Fruit fly (Drosophila melanogaster) whole organism, pupa: Measurements from ENCODE around the gene Lcp65Ad.
"Not testable (repeated sequence)": the region's sequence is repeated elsewhere in the genome, so short reads cannot be mapped to it uniquely, and the experiment has no call there.

Experiments used
- CG10348 ChIP-seq: fragments of 200-800 bp; sonication (Bioruptor generic); IDR thresholded peaks from 2 replicates; pipeline ENCODE4 v1.3.6; 2022; ENCODE audit warnings: missing biosample characterization, missing genetic modification characterization
- CG12605 ChIP-seq: fragments of 200-800 bp; sonication (Bioruptor generic); IDR thresholded peaks from 2 replicates; pipeline ENCODE4 v1.3.6; 2022; ENCODE audit warnings: missing biosample characterization, missing genetic modification characterization
- CG13204 ChIP-seq: fragments of 200-800 bp; sonication (Bioruptor generic); optimal IDR thresholded peaks from 2 replicates; lab custom pipeline; 2018; ENCODE audit warnings: missing biosample characterization, mild to moderate bottlenecking, missing genetic modification characterization, moderate library complexity
- CG14655 ChIP-seq: fragments of 200-800 bp; sonication (Bioruptor generic); optimal IDR thresholded peaks from 3 replicates; lab custom pipeline; 2017; ENCODE audit warnings: mild to moderate bottlenecking, missing biosample characterization, missing genetic modification reagents, missing genetic modification characterization
- CG15710 ChIP-seq: fragments of 200-800 bp; sonication (Bioruptor generic); optimal IDR thresholded peaks from 2 replicates; lab custom pipeline; 2018; ENCODE audit warnings: missing biosample characterization, mild to moderate bottlenecking, missing genetic modification characterization, moderate library complexity
- CG17806 ChIP-seq: fragments of 200-800 bp; sonication (Bioruptor generic); optimal IDR thresholded peaks from 2 replicates; lab custom pipeline; 2018; ENCODE audit warnings: missing biosample characterization, mild to moderate bottlenecking, missing genetic modification characterization, moderate library complexity
- CG32121 ChIP-seq: fragments of 200-800 bp; sonication (Bioruptor generic); IDR thresholded peaks from 2 replicates; pipeline ENCODE4 v1.3.6; 2022; ENCODE audit warnings: missing biosample characterization, missing genetic modification characterization
- CG34367 ChIP-seq: fragments of 200-800 bp; sonication (Bioruptor generic); optimal IDR thresholded peaks from 2 replicates; lab custom pipeline; 2018; ENCODE audit warnings: missing biosample characterization, mild to moderate bottlenecking, missing genetic modification characterization
- CG4496 ChIP-seq: fragments of 200-800 bp; sonication (Bioruptor generic); IDR thresholded peaks from 3 replicates; pipeline ENCODE4 v1.3.6; 2022; ENCODE audit warnings: missing biosample characterization, missing genetic modification characterization
- CG8159 ChIP-seq: fragments of 200-800 bp; sonication (Bioruptor generic); optimal IDR thresholded peaks from 3 replicates; lab custom pipeline; 2018; ENCODE audit warnings: missing biosample characterization, mild to moderate bottlenecking, missing genetic modification characterization, moderate library complexity
- CG8301 ChIP-seq: fragments of 200-800 bp; sonication (Bioruptor generic); optimal IDR thresholded peaks from 2 replicates; lab custom pipeline; 2018; ENCODE audit warnings: missing biosample characterization, mild to moderate bottlenecking, missing genetic modification characterization
- CG9948 ChIP-seq: fragments of 200-800 bp; sonication (Bioruptor generic); optimal IDR thresholded peaks from 2 replicates; lab custom pipeline; 2018; ENCODE audit warnings: missing biosample characterization, mild to moderate bottlenecking, missing genetic modification characterization, moderate library complexity
- D1 ChIP-seq: fragments of 200-800 bp; sonication (Bioruptor generic); optimal IDR thresholded peaks from 2 replicates; lab custom pipeline; 2018; ENCODE audit warnings: missing biosample characterization, mild to moderate bottlenecking, missing genetic modification characterization, moderate library complexity
- EcR ChIP-seq: fragments of 200-800 bp; sonication (Bioruptor generic); optimal IDR thresholded peaks from 3 replicates; lab custom pipeline; 2019; ENCODE audit warnings: missing biosample characterization, missing genetic modification characterization, mild to moderate bottlenecking, moderate library complexity, missing genetic modification reagents
- Ets98B ChIP-seq: fragments of 200-800 bp; sonication (Bioruptor generic); IDR thresholded peaks from 2 replicates; pipeline ENCODE4 v1.3.6; 2022; ENCODE audit warnings: missing biosample characterization, missing genetic modification characterization
- Pif1A ChIP-seq: fragments of 200-800 bp; sonication (Bioruptor generic); optimal IDR thresholded peaks from 3 replicates; lab custom pipeline; 2016; ENCODE audit warnings: missing biosample characterization, missing genetic modification characterization
- Pif1B ChIP-seq: fragments of 200-800 bp; sonication (Bioruptor generic); optimal IDR thresholded peaks from 3 replicates; lab custom pipeline; 2016; ENCODE audit warnings: missing biosample characterization, missing genetic modification characterization
- Snoo ChIP-seq: fragments of 200-800 bp; sonication (Bioruptor generic); optimal IDR thresholded peaks from 3 replicates; lab custom pipeline; 2017; ENCODE audit warnings: missing biosample characterization, mild to moderate bottlenecking, missing genetic modification characterization, inconsistent platforms
- fd96Ca ChIP-seq: fragments of 200-800 bp; sonication (Bioruptor generic); IDR thresholded peaks from 3 replicates; pipeline ENCODE4 v1.3.6; 2022; ENCODE audit warnings: missing biosample characterization, missing genetic modification characterization
- gl ChIP-seq: fragments of 200-800 bp; sonication (Bioruptor generic); optimal IDR thresholded peaks from 2 replicates; lab custom pipeline; 2018; ENCODE audit warnings: missing biosample characterization, mild to moderate bottlenecking, missing genetic modification characterization
- rn ChIP-seq: fragments of 200-800 bp; sonication (Bioruptor generic); IDR thresholded peaks from 2 replicates; pipeline ENCODE4 v1.3.6; 2022; ENCODE audit warnings: missing biosample characterization, missing genetic modification characterization

Lcp65Ad gene

DNA sequence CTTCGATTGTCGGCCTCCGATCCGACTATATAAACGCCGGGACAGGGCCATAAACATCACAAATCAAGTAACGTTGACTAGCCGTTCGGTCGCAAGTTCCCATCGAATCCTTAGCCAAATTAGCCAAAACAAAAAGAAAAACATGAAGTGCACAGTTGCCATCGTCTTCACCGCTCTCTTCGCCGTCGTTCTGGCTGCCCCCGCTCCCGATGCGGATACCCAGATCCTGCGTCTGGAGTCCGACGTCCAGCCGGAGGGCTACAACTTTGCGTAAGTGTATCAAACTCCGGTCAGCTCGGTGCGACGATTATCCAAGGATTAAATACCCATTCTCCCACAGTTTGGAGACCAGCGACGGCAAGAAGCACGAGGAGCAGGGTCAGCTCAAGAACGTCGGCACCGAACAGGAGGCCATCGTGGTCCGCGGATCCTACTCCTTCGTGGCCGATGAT, 1.6 kb downstream of the Lcp65Ad start, which contains the start of gene Lcp65Ac:
Lcp65Ac (plus strand) TSS at position 51 of the 452 bp plus-strand sequence.
- TF ChIP-seq CG8301 (tag; lab: Kevin White, UChicago): no peak
- TF ChIP-seq CG32121 (GFP tag; lab: Robert Waterston, UW): no peak
- TF ChIP-seq CG8159 (tag; lab: Kevin White, UChicago): no peak
- TF ChIP-seq rn (GFP tag; lab: Robert Waterston, UW): no peak

DNA sequence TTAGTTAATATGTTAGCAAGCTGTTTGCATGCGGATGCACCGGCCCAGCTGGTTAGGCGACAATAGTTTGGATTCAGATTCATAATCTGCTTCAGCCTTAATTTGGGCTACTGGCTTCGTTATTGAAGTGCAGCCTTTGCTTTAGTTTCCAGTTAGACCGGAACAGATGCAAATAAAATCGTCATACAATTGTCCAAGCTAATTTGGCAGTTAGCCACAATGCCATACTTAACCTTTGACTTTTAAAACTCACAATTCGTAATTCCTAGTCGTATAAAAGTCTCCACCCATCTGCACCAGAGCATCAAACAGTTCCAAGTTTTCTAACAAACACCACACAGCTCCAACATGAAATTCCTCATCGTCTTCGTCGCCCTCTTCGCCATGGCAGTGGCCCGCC, 3.2 kb downstream of the Lcp65Ad start, which contains the start of gene Lcp65Ab2:
Lcp65Ab2 (plus strand) TSS at position 301 of the 400 bp plus-strand sequence.
- TF ChIP-seq Ets98B (GFP tag; lab: Robert Waterston, UW); CG13204 (GFP tag; lab: Kevin White, UChicago); rn (GFP tag; lab: Robert Waterston, UW): not testable (repeated sequence)
- TF ChIP-seq, all 21 proteins: peak for 0; not testable (repeated sequence) for 21

DNA sequence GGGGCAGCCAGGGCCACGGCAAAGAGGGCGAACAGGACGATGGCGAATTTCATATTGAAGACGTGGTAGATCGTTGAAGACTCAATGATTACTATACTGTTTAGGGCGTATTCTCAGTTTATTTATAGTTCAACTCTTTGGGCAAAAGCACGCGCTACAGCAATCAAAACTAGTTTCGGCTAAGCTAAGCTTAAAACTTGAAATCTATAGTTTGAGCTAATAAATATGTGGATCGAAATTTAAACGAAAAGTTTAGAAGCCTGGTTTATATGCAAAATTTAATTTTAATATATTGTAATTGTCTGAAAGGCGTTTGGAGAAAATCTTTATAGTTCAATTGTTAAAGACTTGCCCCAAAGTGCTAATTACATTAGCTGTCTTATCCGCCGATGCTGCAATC, 4.7 kb downstream of the Lcp65Ad start, which contains the start of gene Cpr65Ax1:
Cpr65Ax1 (minus strand) TSS at position 101 of the 400 bp plus-strand sequence.
- not testable (repeated sequence) for TF ChIP-seq rn (GFP tag; lab: Robert Waterston, UW); fd96Ca (GFP tag; lab: Robert Waterston, UW); gl (tag; lab: Kevin White, UChicago)

DNA sequence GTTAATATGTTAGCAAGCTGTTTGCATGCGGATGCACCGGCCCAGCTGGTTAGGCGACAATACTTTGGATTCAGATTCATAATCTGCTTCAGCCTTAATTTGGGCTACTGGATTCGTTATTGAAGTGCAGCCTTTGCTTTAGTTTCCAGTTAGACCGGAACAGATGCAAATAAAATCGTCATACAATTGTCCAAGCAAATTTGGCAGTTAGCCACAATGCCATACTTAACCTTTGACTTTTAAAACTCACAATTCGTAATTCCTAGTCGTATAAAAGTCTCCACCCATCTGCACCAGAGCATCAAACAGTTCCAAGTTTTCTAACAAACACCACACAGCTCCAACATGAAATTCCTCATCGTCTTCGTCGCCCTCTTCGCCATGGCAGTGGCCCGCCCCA, 6.1 kb downstream of the Lcp65Ad start, which contains the start of gene Lcp65Ab1:
Lcp65Ab1 (plus strand) TSS at position 301 of the 400 bp plus-strand sequence.
- TF ChIP-seq D1, CG17806, CG8159 (tag; lab: Kevin White, UChicago): not testable (repeated sequence)
- TF ChIP-seq, all 21 proteins: peak for 0; not testable (repeated sequence) for 21

DNA sequence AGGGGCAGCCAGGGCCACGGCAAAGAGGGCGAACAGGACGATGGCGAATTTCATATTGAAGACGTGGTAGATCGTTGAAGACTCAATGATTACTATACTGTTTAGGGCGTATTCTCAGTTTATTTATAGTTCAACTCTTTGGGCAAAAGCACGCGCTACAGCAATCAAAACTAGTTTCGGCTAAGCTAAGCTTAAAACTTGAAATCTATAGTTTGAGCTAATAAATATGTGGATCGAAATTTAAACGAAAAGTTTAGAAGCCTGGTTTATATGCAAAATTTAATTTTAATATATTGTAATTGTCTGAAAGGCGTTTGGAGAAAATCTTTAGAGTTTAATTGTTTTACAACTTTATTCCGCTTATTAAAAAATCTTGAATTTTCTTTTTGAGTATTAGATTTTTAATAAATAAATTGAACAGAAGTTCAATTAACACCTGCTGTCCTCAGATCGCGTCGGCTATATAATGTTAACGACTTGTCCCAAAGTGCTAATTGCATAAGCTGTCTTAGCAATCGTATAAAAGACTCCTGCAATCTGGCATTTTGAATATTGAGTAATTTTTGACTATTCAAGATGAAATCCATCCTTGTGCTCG, 7.7 kb downstream of the Lcp65Ad start, which contains the start of the genes Cpr65Ax2 and Lcp65Aa:
Cpr65Ax2 (minus strand) TSS at position 101 of the 598 bp plus-strand sequence.
Lcp65Aa (plus strand) TSS at position 548 of the 598 bp plus-strand sequence.
- TF ChIP-seq CG10348 (GFP tag; lab: Robert Waterston, UW); CG12605 (GFP tag; lab: Robert Waterston, UW); CG17806 (tag; lab: Kevin White, UChicago): not testable (repeated sequence)

DNA sequence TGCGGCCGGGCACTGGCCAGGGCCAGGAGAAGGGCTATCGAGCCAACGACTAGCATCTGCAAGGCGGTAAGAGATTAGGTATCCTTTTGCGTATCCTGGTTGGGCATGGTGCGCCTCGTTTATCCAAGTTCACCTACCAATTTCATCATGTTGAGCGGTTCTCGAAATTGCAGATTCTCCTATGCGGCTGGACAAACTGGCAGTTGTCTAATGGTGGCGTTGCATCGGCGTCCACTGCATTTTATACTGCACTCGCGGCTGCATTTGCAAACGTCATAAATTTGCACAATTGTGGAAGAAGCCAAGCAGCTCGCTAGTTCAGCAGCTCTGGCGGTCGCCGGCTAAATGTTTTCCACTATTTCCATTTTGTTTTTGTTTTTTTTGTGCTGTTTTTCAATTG, 9.3 kb downstream of the Lcp65Ad start, which contains the start of gene Acp65Aa:
Acp65Aa (minus strand) TSS at position 215 of the 400 bp plus-strand sequence.
- TF ChIP-seq CG32121 (GFP tag; lab: Robert Waterston, UW) (no peak), CG15710 (no peak), fd96Ca (GFP tag; lab: Robert Waterston, UW) (no peak), Ets98B (GFP tag; lab: Robert Waterston, UW) (no peak), CG12605 (GFP tag; lab: Robert Waterston, UW) (no peak), D1 (tag; lab: Kevin White, UChicago) (no peak), Pif1A (GFP tag; lab: Kevin White, UChicago) (no peak), CG8301 (tag; lab: Kevin White, UChicago) (no peak), EcR (GFP tag; lab: Kevin White, UChicago) (no peak), gl (tag; lab: Kevin White, UChicago) (no peak), CG4496 (GFP tag; lab: Robert Waterston, UW) (no peak), rn (GFP tag; lab: Robert Waterston, UW) (no peak), CG13204 (GFP tag; lab: Kevin White, UChicago) (no peak), CG10348 (GFP tag; lab: Robert Waterston, UW) (no peak), CG8159 (tag; lab: Kevin White, UChicago) (no peak), CG34367 (tag; lab: Kevin White, UChicago) (no peak), CG14655 (GFP tag; lab: Kevin White, UChicago) (no peak), Snoo (tag; lab: Kevin White, UChicago) (no peak)

DNA sequence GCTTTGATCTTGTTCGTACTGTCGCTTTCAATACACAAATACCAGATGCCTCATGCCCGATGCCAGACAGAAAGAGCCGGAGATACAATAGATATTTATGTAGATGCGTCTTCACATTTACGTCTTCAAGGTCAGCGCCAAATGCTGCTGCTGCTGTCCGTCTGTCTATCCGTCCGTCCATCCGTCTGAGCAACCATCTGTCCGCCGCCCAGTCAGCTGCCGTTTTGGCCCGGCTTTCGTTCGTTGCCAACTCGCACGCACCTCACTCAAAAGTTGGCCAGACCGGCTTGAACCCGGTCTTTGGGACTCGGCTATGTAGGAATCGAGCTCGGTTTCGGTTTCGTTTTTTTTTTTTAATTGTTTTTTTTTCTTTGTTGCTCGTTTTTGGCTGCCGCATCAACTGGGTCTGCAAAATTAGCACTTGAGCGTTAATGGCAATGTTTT, 11.8 kb downstream of the Lcp65Ad start:
- TF ChIP-seq CG8159 (tag; lab: Kevin White, UChicago) (peak; percentile 42), CG10348 (GFP tag; lab: Robert Waterston, UW) (no peak), fd96Ca (GFP tag; lab: Robert Waterston, UW) (0 out of 3 replicates have a peak, but pooled peaks have one; percentile 42), CG8301 (tag; lab: Kevin White, UChicago) (no peak), CG32121 (GFP tag; lab: Robert Waterston, UW) (peak; percentile 37; the same call in 1 of the 2 replicates), Ets98B (GFP tag; lab: Robert Waterston, UW) (peak; percentile 61; the same call in 1 of the 2 replicates), CG4496 (GFP tag; lab: Robert Waterston, UW) (peak; percentile 77), gl (tag; lab: Kevin White, UChicago) (peak; percentile 68), rn (GFP tag; lab: Robert Waterston, UW) (no peak), CG17806 (tag; lab: Kevin White, UChicago) (peak; percentile 35), Snoo (tag; lab: Kevin White, UChicago) (peak; percentile 43), CG9948 (tag; lab: Kevin White, UChicago) (no peak), Pif1B (GFP tag; lab: Kevin White, UChicago) (peak; percentile 71), CG14655 (GFP tag; lab: Kevin White, UChicago) (no peak), CG34367 (tag; lab: Kevin White, UChicago) (peak; percentile 59), EcR (GFP tag; lab: Kevin White, UChicago) (peak; percentile 73), Pif1A (GFP tag; lab: Kevin White, UChicago) (peak; percentile 81), CG13204 (GFP tag; lab: Kevin White, UChicago) (peak; percentile 89), CG15710 (peak; percentile 65), D1 (tag; lab: Kevin White, UChicago) (no peak), CG12605 (GFP tag; lab: Robert Waterston, UW) (peak; percentile 91)
